Worm (Caenorhabditis elegans) whole organism, late embryonic: ENCODE results near the gene srab-11.

Source experiments
- F13H6.1 ChIP-seq: sonication (generic microtip); optimal IDR thresholded peaks from 2 replicates; lab custom pipeline; 2016; ENCODE audit warnings: missing genetic modification characterization, missing compliant biosample characterization
- ama-1 ChIP-seq: fragments of 150-350 bp; optimal IDR thresholded peaks from 2 replicates; lab custom pipeline; 2014
- ceh-9 ChIP-seq: sonication (generic microtip); optimal IDR thresholded peaks from 2 replicates; lab custom pipeline; 2016; ENCODE audit warnings: mild to moderate bottlenecking, missing genetic modification characterization, inconsistent platforms, missing compliant biosample characterization
- fkh-10 ChIP-seq: fragments of 150-350 bp; optimal IDR thresholded peaks from 2 replicates; lab custom pipeline; 2014; ENCODE audit warnings: missing biosample characterization, missing genetic modification reagents, missing genetic modification characterization
- nfya-1 ChIP-seq: sonication (generic microtip); optimal IDR thresholded peaks from 2 replicates; lab custom pipeline; 2017; ENCODE audit warnings: missing genetic modification characterization, mild to moderate bottlenecking, missing compliant biosample characterization, antibody characterized with exemption, moderate library complexity
- nhr-11 ChIP-seq: fragments of 150-350 bp; optimal IDR thresholded peaks from 2 replicates; lab custom pipeline; 2014; ENCODE audit warnings: missing biosample characterization, missing genetic modification characterization
- pha-2 ChIP-seq: sonication (generic microtip); optimal IDR thresholded peaks from 2 replicates; lab custom pipeline; 2017; ENCODE audit warnings: mild to moderate bottlenecking, missing genetic modification characterization, missing compliant biosample characterization
- unc-55 ChIP-seq: sonication (generic microtip); optimal IDR thresholded peaks from 2 replicates; lab custom pipeline; 2017; ENCODE audit warnings: missing biosample characterization, missing genetic modification reagents, missing genetic modification characterization

DNA sequence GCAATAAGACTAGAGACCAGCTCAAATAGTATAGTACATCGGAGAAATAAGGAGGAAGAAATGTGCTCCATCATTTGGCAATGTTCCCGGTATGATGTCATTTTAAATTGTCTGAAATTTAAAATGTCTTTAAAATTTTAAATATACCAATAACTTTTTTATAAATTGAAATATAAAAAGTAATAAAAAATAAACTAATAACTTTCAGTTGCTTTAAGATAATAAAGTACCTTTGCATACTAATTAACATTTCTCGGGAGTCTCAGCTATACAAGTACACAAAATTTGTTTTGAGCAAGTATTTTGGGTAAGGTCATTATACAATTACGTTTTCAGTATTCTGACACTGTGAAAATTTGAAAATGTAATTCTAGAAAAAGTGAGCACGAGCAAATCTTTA is 5.0 kb upstream of the srab-11 start, which contains the start of gene srab-6:
- TF ChIP-seq nfya-1 (no peak), fkh-10 (GFP tag; lab: Kevin White, UChicago) (no peak), ceh-9 (tag; lab: Kevin White, UChicago) (no peak), F13H6.1 (tag; lab: Kevin White, UChicago) (no peak), ama-1 (lab: Kevin White, UChicago) (no peak), unc-55 (GFP tag; lab: Kevin White, UChicago) (no peak), nhr-11 (tag; lab: Kevin White, UChicago) (no peak), pha-2 (no peak)
